Worm (Caenorhabditis elegans): Measurements from ENCODE around the gene smc-6.

DNA sequence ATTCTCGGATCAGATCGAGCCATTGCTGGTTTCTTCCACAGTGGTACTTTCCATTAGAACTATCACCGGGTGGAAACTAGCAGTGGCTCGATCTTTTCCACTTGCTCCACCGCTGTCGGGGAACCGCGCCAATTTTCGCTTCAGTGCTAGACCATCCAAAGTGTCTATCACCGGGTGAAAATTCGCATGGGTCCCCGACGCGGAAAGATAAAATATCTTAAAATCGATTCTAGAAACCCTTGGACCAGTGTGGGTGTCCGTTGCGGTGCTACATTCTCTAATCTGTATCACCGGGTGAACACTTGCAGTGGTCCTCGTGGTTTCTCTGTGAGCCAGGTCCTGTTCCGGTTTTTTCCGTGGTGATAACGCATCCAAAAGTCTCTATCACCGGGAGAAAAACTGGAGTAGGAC lies 40.9 kb upstream of the smc-6 start:
- TF ChIP-seq egl-27 (tag; optimal IDR thresholded peaks at IDR 0.05) (no peak), skn-1 (tag; optimal IDR thresholded peaks at IDR 0.05) (no peak), elt-3 (tag; optimal IDR thresholded peaks at IDR 0.05) (no peak), pha-4 (tag; optimal IDR thresholded peaks at IDR 0.05) (no peak), pqm-1 (tag; optimal IDR thresholded peaks at IDR 0.05) (no peak)

Data from whole organism, L3 larva.